Worm (Caenorhabditis elegans) whole organism, mixed stage, embryonic: ENCODE data around the gene skr-18.

Experiments used
- M03D4.4 ChIP-seq: sonication (generic microtip); optimal IDR thresholded peaks from 2 replicates; lab custom pipeline; 2017; ENCODE audit warnings: mild to moderate bottlenecking, missing genetic modification characterization, missing compliant biosample characterization
- bed-3 ChIP-seq: fragments of 200-800 bp; sonication (Bioruptor generic); optimal IDR thresholded peaks from 3 replicates; lab custom pipeline; 2018; ENCODE audit warnings: mild to moderate bottlenecking, missing genetic modification characterization, moderate library complexity, missing compliant biosample characterization
- blmp-1 ChIP-seq: fragments of 150-350 bp; optimal IDR thresholded peaks from 2 replicates; lab custom pipeline; 2014; ENCODE audit warnings: missing biosample characterization, missing genetic modification characterization
- ceh-39 ChIP-seq: fragments of 150-350 bp; optimal IDR thresholded peaks from 2 replicates; lab custom pipeline; 2014; ENCODE audit warnings: missing biosample characterization, missing genetic modification characterization
- ceh-43 ChIP-seq: fragments of 200-800 bp; sonication (Bioruptor generic); optimal IDR thresholded peaks from 2 replicates; lab custom pipeline; 2018; ENCODE audit warnings: mild to moderate bottlenecking, missing genetic modification characterization, moderate library complexity, missing compliant biosample characterization
- ceh-83 ChIP-seq: fragments of 200-800 bp; sonication (Bioruptor generic); optimal IDR thresholded peaks from 2 replicates; lab custom pipeline; 2018; ENCODE audit warnings: mild to moderate bottlenecking, missing genetic modification characterization, missing compliant biosample characterization
- ces-1 ChIP-seq: fragments of 150-350 bp; optimal IDR thresholded peaks from 2 replicates; lab custom pipeline; 2014; ENCODE audit warnings: missing biosample characterization, missing genetic modification reagents, missing genetic modification characterization
- cnd-1 ChIP-seq: fragments of 200-800 bp; sonication (Bioruptor generic); optimal IDR thresholded peaks from 2 replicates; lab custom pipeline; 2018; ENCODE audit warnings: mild to moderate bottlenecking, missing genetic modification characterization, missing compliant biosample characterization
- drap-1 ChIP-seq: fragments of 200-800 bp; sonication (Bioruptor generic); optimal IDR thresholded peaks from 3 replicates; lab custom pipeline; 2018; ENCODE audit warnings: mild to moderate bottlenecking, missing genetic modification characterization, missing compliant biosample characterization
- elt-1 ChIP-seq: sonication (generic microtip); optimal IDR thresholded peaks from 2 replicates; lab custom pipeline; 2017; ENCODE audit warnings: missing genetic modification characterization, mild to moderate bottlenecking, missing compliant biosample characterization, antibody characterized with exemption, moderate library complexity, borderline replicate concordance; ENCODE audit not compliant: insufficient read depth
- flh-1 ChIP-seq: fragments of 200-800 bp; sonication (Bioruptor generic); optimal IDR thresholded peaks from 2 replicates; lab custom pipeline; 2018; ENCODE audit warnings: mild to moderate bottlenecking, missing genetic modification characterization, moderate library complexity, missing compliant biosample characterization
- ham-2 ChIP-seq: fragments of 200-800 bp; sonication (Bioruptor generic); optimal IDR thresholded peaks from 2 replicates; lab custom pipeline; 2018; ENCODE audit warnings: mild to moderate bottlenecking, missing genetic modification characterization, missing compliant biosample characterization
- hlh-1 ChIP-seq: fragments of 150-350 bp; optimal IDR thresholded peaks from 2 replicates; lab custom pipeline; 2014; ENCODE audit warnings: missing biosample characterization, missing genetic modification reagents, missing genetic modification characterization
- lin-32 ChIP-seq: fragments of 200-800 bp; sonication (Bioruptor generic); optimal IDR thresholded peaks from 2 replicates; lab custom pipeline; 2018; ENCODE audit warnings: mild to moderate bottlenecking, missing genetic modification characterization, missing compliant biosample characterization
- lsy-2 ChIP-seq: fragments of 150-350 bp; optimal IDR thresholded peaks from 2 replicates; lab custom pipeline; 2014; ENCODE audit warnings: missing biosample characterization, missing genetic modification characterization
- mab-5 ChIP-seq: fragments of 150-350 bp; optimal IDR thresholded peaks from 2 replicates; lab custom pipeline; 2014; ENCODE audit warnings: missing biosample characterization, missing genetic modification characterization
- mep-1 ChIP-seq: fragments of 150-350 bp; optimal IDR thresholded peaks from 2 replicates; lab custom pipeline; 2017; ENCODE audit warnings: missing biosample characterization, missing genetic modification reagents, missing genetic modification characterization, inconsistent platforms
- mls-2 ChIP-seq: sonication (generic microtip); optimal IDR thresholded peaks from 2 replicates; lab custom pipeline; 2016; ENCODE audit warnings: mild to moderate bottlenecking, missing genetic modification characterization, moderate library complexity, missing compliant biosample characterization
- nhr-12 ChIP-seq: fragments of 150-350 bp; optimal IDR thresholded peaks from 2 replicates; lab custom pipeline; 2014; ENCODE audit warnings: missing biosample characterization, missing genetic modification characterization
- nhr-2 ChIP-seq: fragments of 150-350 bp; optimal IDR thresholded peaks from 2 replicates; lab custom pipeline; 2014; ENCODE audit warnings: missing biosample characterization, missing genetic modification characterization
- nhr-237 ChIP-seq: fragments of 150-350 bp; optimal IDR thresholded peaks from 2 replicates; lab custom pipeline; 2014; ENCODE audit warnings: missing biosample characterization, missing genetic modification characterization
- nhr-28 ChIP-seq: fragments of 150-350 bp; optimal IDR thresholded peaks from 2 replicates; lab custom pipeline; 2014; ENCODE audit warnings: missing biosample characterization, missing genetic modification characterization
- nhr-76 ChIP-seq: sonication (generic microtip); optimal IDR thresholded peaks from 2 replicates; lab custom pipeline; 2017; ENCODE audit warnings: missing biosample characterization, missing genetic modification characterization
- pha-4 ChIP-seq: fragments of 150-350 bp; optimal IDR thresholded peaks from 2 replicates; lab custom pipeline; 2018; ENCODE audit warnings: missing biosample characterization, missing genetic modification reagents, missing genetic modification characterization
- sem-2 ChIP-seq: fragments of 200-800 bp; sonication (Bioruptor generic); optimal IDR thresholded peaks from 2 replicates; lab custom pipeline; 2018; ENCODE audit warnings: mild to moderate bottlenecking, missing genetic modification characterization, missing compliant biosample characterization
- snpc-4 ChIP-seq: fragments of 150-350 bp; optimal IDR thresholded peaks from 2 replicates; lab custom pipeline; 2014; ENCODE audit warnings: missing biosample characterization, missing genetic modification characterization
- sptf-1 ChIP-seq: sonication (generic microtip); optimal IDR thresholded peaks from 2 replicates; lab custom pipeline; 2017; ENCODE audit warnings: mild to moderate bottlenecking, missing genetic modification characterization, moderate library complexity, missing compliant biosample characterization
- tbx-8 ChIP-seq: fragments of 200-800 bp; sonication (Bioruptor generic); optimal IDR thresholded peaks from 2 replicates; lab custom pipeline; 2018; ENCODE audit warnings: mild to moderate bottlenecking, missing genetic modification characterization, moderate library complexity, missing compliant biosample characterization
- unc-120 ChIP-seq: sonication (generic microtip); optimal IDR thresholded peaks from 2 replicates; lab custom pipeline; 2017; ENCODE audit warnings: missing genetic modification characterization, missing compliant biosample characterization; ENCODE audit not compliant: poor library complexity, severe bottlenecking
- unc-39 ChIP-seq: fragments of 150-350 bp; optimal IDR thresholded peaks from 2 replicates; lab custom pipeline; 2014; ENCODE audit warnings: missing biosample characterization, missing genetic modification characterization
- zip-8 ChIP-seq: fragments of 150-350 bp; optimal IDR thresholded peaks from 2 replicates; lab custom pipeline; 2014; ENCODE audit warnings: missing biosample characterization, missing genetic modification characterization
- ztf-11 ChIP-seq: fragments of 150-350 bp; optimal IDR thresholded peaks from 2 replicates; lab custom pipeline; 2014; ENCODE audit warnings: missing biosample characterization, missing genetic modification characterization

Gene skr-18

DNA sequence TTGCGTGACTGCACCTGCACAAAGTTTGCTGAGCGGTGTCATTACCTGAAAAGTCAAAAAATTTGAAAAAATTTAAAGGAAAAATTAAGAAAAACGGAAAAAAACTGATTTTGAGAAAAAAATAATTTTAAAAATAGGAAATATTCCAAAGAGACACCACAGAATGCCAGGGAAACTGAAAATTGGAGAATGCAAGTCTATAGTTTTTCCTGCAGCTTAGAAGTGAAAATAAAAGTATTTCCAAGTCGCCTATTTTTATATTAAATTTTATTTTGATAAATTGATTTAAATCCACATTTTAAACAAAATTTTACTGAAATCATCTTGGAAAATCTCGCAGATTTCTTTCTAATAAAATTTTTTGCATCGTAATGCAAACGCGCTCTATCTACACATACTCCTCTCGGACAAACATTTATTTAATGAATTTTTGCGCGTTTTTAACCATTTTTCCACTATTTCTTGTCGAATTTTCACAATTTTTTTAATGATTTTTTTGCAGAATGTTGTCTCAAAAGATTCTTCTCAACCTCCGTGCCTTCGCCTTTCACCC is 1.4 kb upstream of the skr-18 start, which contains the start of the genes F56B3.11 and ech-5:
TSS of gene F56B3.11 (minus strand) at position 51 of the 553 bp plus-strand sequence.
TSS of gene ech-5 (plus strand) at position 503 of the 553 bp plus-strand sequence.
- no peak for TF ChIP-seq tbx-8
- TF ChIP-seq ham-2 (GFP tag; lab: Kevin White, UChicago): no peak
- TF ChIP-seq mab-5 (tag; lab: Kevin White, UChicago): peak; percentile 36
- no peak for TF ChIP-seq zip-8 (tag; lab: Kevin White, UChicago)
- TF ChIP-seq mls-2 (tag; lab: Kevin White, UChicago): no peak
- peak; percentile 82 for TF ChIP-seq nhr-237
- peak; percentile 20 for TF ChIP-seq mep-1 (tag; lab: Kevin White, UChicago)
- TF ChIP-seq nhr-12: no peak
- no peak for TF ChIP-seq elt-1
- peak; percentile 69 for TF ChIP-seq lsy-2 (tag; lab: Kevin White, UChicago)
- TF ChIP-seq nhr-28 (tag; lab: Kevin White, UChicago): no peak
- no peak for TF ChIP-seq ceh-39 (tag; lab: Kevin White, UChicago)
- TF ChIP-seq unc-120 (tag; lab: Kevin White, UChicago): no peak
- no peak for TF ChIP-seq blmp-1
- TF ChIP-seq ceh-83: peak; percentile 49
- no peak for TF ChIP-seq lin-32 (GFP tag; lab: Kevin White, UChicago)
- no peak for TF ChIP-seq unc-39 (tag; lab: Kevin White, UChicago)
- TF ChIP-seq sptf-1 (tag; lab: Kevin White, UChicago): peak; percentile 81
- TF ChIP-seq drap-1 (GFP tag; lab: Kevin White, UChicago): peak; percentile 34
- peak; percentile 80 for TF ChIP-seq ces-1 (GFP tag; lab: Kevin White, UChicago)
- TF ChIP-seq nhr-76 (tag; lab: Kevin White, UChicago): no peak
- peak; percentile 55 for TF ChIP-seq bed-3 (GFP tag; lab: Kevin White, UChicago)
- peak; percentile 26 for TF ChIP-seq ceh-43 (GFP tag; lab: Kevin White, UChicago)
- TF ChIP-seq cnd-1 (tag; lab: Kevin White, UChicago): no peak
- peak; percentile 37 for TF ChIP-seq M03D4.4 (tag; lab: Kevin White, UChicago)
- TF ChIP-seq ztf-11 (tag; lab: Kevin White, UChicago): no peak

DNA sequence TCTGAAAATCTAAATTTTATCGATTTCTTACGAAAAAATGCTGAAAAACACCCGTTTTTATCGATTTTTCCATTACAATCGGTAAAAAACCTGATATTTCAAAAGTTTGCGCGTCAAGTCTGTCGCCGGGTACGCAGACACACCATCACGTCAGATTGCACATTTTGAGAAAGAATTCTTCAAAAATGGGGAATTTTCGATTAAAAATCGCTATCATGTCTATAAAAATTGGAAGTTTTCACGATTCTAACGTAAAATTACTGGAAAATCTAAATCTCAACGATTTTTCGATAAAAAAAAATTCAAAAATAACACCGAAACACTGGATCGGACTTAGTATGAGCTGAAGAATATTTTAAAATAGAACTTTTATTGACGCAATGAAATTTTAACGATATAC is 958 bp downstream of the skr-18 start, which contains the start of gene F56B3.4:
TSS of gene F56B3.4 (minus strand) at position 1 of the 400 bp plus-strand sequence.
- TF ChIP-seq ceh-39 (tag; lab: Kevin White, UChicago): no peak
- TF ChIP-seq snpc-4: no peak
- TF ChIP-seq nhr-76 (tag; lab: Kevin White, UChicago): no peak
- no peak for TF ChIP-seq mab-5 (tag; lab: Kevin White, UChicago)
- TF ChIP-seq hlh-1 (tag; lab: Kevin White, UChicago): no peak

DNA sequence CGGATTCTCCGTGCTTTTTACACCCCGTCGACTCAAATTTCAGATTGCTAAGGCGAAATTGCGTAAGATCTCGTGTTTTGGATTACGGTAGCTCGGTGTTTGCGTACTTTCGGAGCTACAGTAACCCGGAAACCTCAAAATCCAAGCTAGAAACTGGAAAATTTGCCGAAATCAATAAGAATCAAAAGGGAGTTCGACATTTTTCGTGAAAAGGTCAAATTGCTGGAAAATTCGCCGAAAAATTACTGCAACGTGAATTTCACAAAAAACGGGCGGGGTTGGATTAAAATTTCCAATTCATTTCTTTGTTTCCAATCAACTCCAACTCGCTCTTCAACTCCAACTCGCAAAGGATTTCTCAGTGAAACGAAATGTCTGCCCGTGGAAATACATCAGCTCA is 7.5 kb downstream of the skr-18 start, which contains the start of gene F56B3.6:
TSS of gene F56B3.6 (plus strand) at position 301 of the 400 bp plus-strand sequence.
- no peak for TF ChIP-seq mab-5 (tag; lab: Kevin White, UChicago)
- TF ChIP-seq ham-2 (GFP tag; lab: Kevin White, UChicago): no peak
- TF ChIP-seq hlh-1 (tag; lab: Kevin White, UChicago): no peak
- no peak for TF ChIP-seq lin-32 (GFP tag; lab: Kevin White, UChicago)
- TF ChIP-seq ceh-83: no peak
- TF ChIP-seq cnd-1 (tag; lab: Kevin White, UChicago): no peak
- TF ChIP-seq flh-1 (GFP tag; lab: Kevin White, UChicago): no peak
- no peak for TF ChIP-seq ces-1 (GFP tag; lab: Kevin White, UChicago)
- no peak for TF ChIP-seq ceh-39 (tag; lab: Kevin White, UChicago)
- no peak for TF ChIP-seq bed-3 (GFP tag; lab: Kevin White, UChicago)
- TF ChIP-seq elt-1: no peak
- no peak for TF ChIP-seq sptf-1 (tag; lab: Kevin White, UChicago)
- no peak for TF ChIP-seq unc-39 (tag; lab: Kevin White, UChicago)
- no peak for TF ChIP-seq mls-2 (tag; lab: Kevin White, UChicago)
- TF ChIP-seq pha-4 (tag; lab: Kevin White, UChicago): no peak
- TF ChIP-seq nhr-237: no peak
- no peak for TF ChIP-seq drap-1 (GFP tag; lab: Kevin White, UChicago)

DNA sequence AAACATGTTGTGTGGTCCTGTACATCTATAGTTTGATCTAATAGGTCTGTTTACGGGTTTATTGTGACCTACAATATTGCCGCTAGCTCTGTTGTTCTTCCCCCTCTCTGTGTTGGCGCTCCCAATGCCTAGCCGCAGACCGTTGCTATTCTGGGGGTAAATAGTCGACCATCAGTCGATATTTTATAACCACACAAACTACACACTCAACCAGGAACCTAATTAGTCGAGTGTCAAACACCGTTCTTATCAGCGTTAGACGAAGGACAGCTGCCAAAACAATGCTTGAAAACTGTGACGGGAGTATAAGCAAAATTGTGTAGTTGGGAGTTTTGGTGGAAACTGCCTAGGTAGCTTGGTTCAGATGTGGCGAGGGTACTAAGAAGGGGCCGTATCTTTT is 12.8 kb downstream of the skr-18 start:
- no peak for TF ChIP-seq nhr-2 (tag; lab: Kevin White, UChicago)
- TF ChIP-seq bed-3 (GFP tag; lab: Kevin White, UChicago): no peak
- TF ChIP-seq unc-39 (tag; lab: Kevin White, UChicago): no peak
- TF ChIP-seq flh-1 (GFP tag; lab: Kevin White, UChicago): no peak
- no peak for TF ChIP-seq blmp-1
- no peak for TF ChIP-seq pha-4 (tag; lab: Kevin White, UChicago)
- no peak for TF ChIP-seq snpc-4
- TF ChIP-seq elt-1: no peak
- TF ChIP-seq drap-1 (GFP tag; lab: Kevin White, UChicago): no peak
- no peak for TF ChIP-seq lin-32 (GFP tag; lab: Kevin White, UChicago)
- no peak for TF ChIP-seq nhr-12
- TF ChIP-seq ceh-83: no peak
- no peak for TF ChIP-seq ceh-39 (tag; lab: Kevin White, UChicago)
- no peak for TF ChIP-seq mep-1 (tag; lab: Kevin White, UChicago)
- TF ChIP-seq ham-2 (GFP tag; lab: Kevin White, UChicago): no peak
- no peak for TF ChIP-seq ztf-11 (tag; lab: Kevin White, UChicago)
- TF ChIP-seq sem-2 (GFP tag; lab: Kevin White, UChicago): no peak
